Fruit fly (Drosophila melanogaster): ENCODE data around the gene CG8541.
A peak's percentile ranks its signal among the peaks of the same experiment; 100 is the strongest.

CG8541 gene

dm6 chr3L:7506117-7506516 lies 34.8 kb downstream of the CG8541 start, which contains the start of gene CG7548:
TSS of gene CG7548 (minus strand) at chr3L:7506217.
- TF ChIP-seq pan (optimal IDR thresholded peaks at IDR 0.05) (no peak), woc (GFP tag; optimal IDR thresholded peaks at IDR 0.05) (no peak), Vsx2 (GFP tag; optimal IDR thresholded peaks at IDR 0.05; ENCODE audit: partially characterized antibody) (no peak), Myc (optimal IDR thresholded peaks at IDR 0.05) (no peak), Hr78 (GFP tag; optimal IDR thresholded peaks at IDR 0.05) (no peak), OdsH (GFP tag; optimal IDR thresholded peaks at IDR 0.05) (no peak), Jra (GFP tag; optimal IDR thresholded peaks at IDR 0.05) (no peak), Abd-B (GFP tag; optimal IDR thresholded peaks at IDR 0.05) (no peak), CG32264 (GFP tag; optimal IDR thresholded peaks at IDR 0.05) (no peak), Rel (GFP tag; optimal IDR thresholded peaks at IDR 0.05) (no peak), Rel (tag; optimal IDR thresholded peaks at IDR 0.05) (no peak), dl (GFP tag; optimal IDR thresholded peaks at IDR 0.05; ENCODE audit: insufficient read depth in 1 of 2, partially characterized antibody in 2 of 2) (no peak), Mio (GFP tag; optimal IDR thresholded peaks at IDR 0.05) (no peak), Hnf4 (GFP tag; optimal IDR thresholded peaks at IDR 0.05) (no peak), sv (GFP tag; optimal IDR thresholded peaks at IDR 0.05) (no peak), lola (GFP tag; optimal IDR thresholded peaks at IDR 0.05) (no peak), CrebA (GFP tag; optimal IDR thresholded peaks at IDR 0.05; ENCODE audit: borderline replicate concordance) (no peak), dsf (GFP tag; optimal IDR thresholded peaks at IDR 0.05; ENCODE audit: borderline replicate concordance) (no peak), fru (GFP tag; optimal IDR thresholded peaks at IDR 0.05) (no peak)

dm6 chr3L:7510414-7511384 lies 39.3 kb downstream of the CG8541 start, which contains the start of gene CG7546:
TSS of gene CG7546 (plus strand) at chr3L:7510986.
- TF ChIP-seq OdsH (GFP tag; optimal IDR thresholded peaks at IDR 0.05) (peak; percentile 14), woc (GFP tag; optimal IDR thresholded peaks at IDR 0.05) (peak; percentile 57), Dfd (GFP tag; optimal IDR thresholded peaks at IDR 0.05) (no peak), HLH106 (tag; optimal IDR thresholded peaks at IDR 0.05) (peak; percentile 50), Dif (GFP tag; optimal IDR thresholded peaks at IDR 0.05; ENCODE audit: partially characterized antibody) (no peak), foxo (GFP tag; optimal IDR thresholded peaks at IDR 0.05) (peak in 1 of 2 experiments; percentile 59), jim (GFP tag; optimal IDR thresholded peaks at IDR 0.05) (no peak), h (GFP tag; optimal IDR thresholded peaks at IDR 0.05) (no peak), dl (GFP tag; optimal IDR thresholded peaks at IDR 0.05; ENCODE audit: insufficient read depth in 1 of 2, partially characterized antibody in 2 of 2) (no peak), Rel (GFP tag; optimal IDR thresholded peaks at IDR 0.05) (no peak), Rel (tag; optimal IDR thresholded peaks at IDR 0.05) (peak; percentile 66), Abd-B (GFP tag; optimal IDR thresholded peaks at IDR 0.05) (no peak), Hnf4 (GFP tag; optimal IDR thresholded peaks at IDR 0.05) (no peak), ey (GFP tag; optimal IDR thresholded peaks at IDR 0.05) (no peak), fru (GFP tag; optimal IDR thresholded peaks at IDR 0.05) (peak; percentile 17), dmrt93B (GFP tag; optimal IDR thresholded peaks at IDR 0.05) (no peak), br (GFP tag; optimal IDR thresholded peaks at IDR 0.05) (no peak), Sp1 (GFP tag; optimal IDR thresholded peaks at IDR 0.05) (peak; percentile 31), pan (optimal IDR thresholded peaks at IDR 0.05) (no peak), sv (GFP tag; optimal IDR thresholded peaks at IDR 0.05) (peak; percentile 3), rgr (GFP tag; optimal IDR thresholded peaks at IDR 0.05) (peak; percentile 58), Hr83 (GFP tag; optimal IDR thresholded peaks at IDR 0.05; ENCODE audit: poor library complexity, severe bottlenecking) (no peak), psq (GFP tag; optimal IDR thresholded peaks at IDR 0.05) (peak; percentile 56), Vsx2 (GFP tag; optimal IDR thresholded peaks at IDR 0.05; ENCODE audit: partially characterized antibody) (no peak), CG32264 (GFP tag; optimal IDR thresholded peaks at IDR 0.05) (no peak), CrebA (GFP tag; optimal IDR thresholded peaks at IDR 0.05; ENCODE audit: borderline replicate concordance) (no peak), dsf (GFP tag; optimal IDR thresholded peaks at IDR 0.05; ENCODE audit: borderline replicate concordance) (no peak), brk (GFP tag; optimal IDR thresholded peaks at IDR 0.05) (no peak), CG9705 (GFP tag; optimal IDR thresholded peaks at IDR 0.05) (peak; percentile 5), Myc (optimal IDR thresholded peaks at IDR 0.05) (peak; percentile 96), Hr78 (GFP tag; optimal IDR thresholded peaks at IDR 0.05) (no peak)

Data from whole organism, wandering third instar larva.